Worm (Caenorhabditis elegans): ENCODE results near the gene clc-23.
A peak's percentile ranks its signal among the peaks of the same experiment; 100 is the strongest.

clc-23 gene

ce11 chrIII:1020732-1021131 is at the start of gene clc-23:
TSS of gene clc-23 (plus strand) at chrIII:1020954.
- TF ChIP-seq tab-1 (GFP tag; IDR thresholded peaks at IDR 0.05) (no peak), ztf-23 (GFP tag; IDR thresholded peaks at IDR 0.05) (no peak), ref-1 (GFP tag; conservative IDR thresholded peaks at IDR 0.05) (no peak), flt-1 (GFP tag; IDR thresholded peaks at IDR 0.05) (no peak), T22C8.4 (GFP tag; IDR thresholded peaks at IDR 0.05) (no peak), med-1 (GFP tag; optimal IDR thresholded peaks at IDR 0.05; ENCODE audit: insufficient read depth) (no peak), ztf-29 (GFP tag; IDR thresholded peaks at IDR 0.05) (no peak), klf-2 (GFP tag; conservative IDR thresholded peaks at IDR 0.05) (no peak), cog-1 (tag; optimal IDR thresholded peaks at IDR 0.05) (no peak)

ce11 chrIII:978889-979288 is 41.9 kb upstream of the clc-23 start:
- TF ChIP-seq flt-1 (GFP tag; IDR thresholded peaks at IDR 0.05), result 0 out of 2 replicates have a peak, but pooled peaks have one; percentile 15
- TF ChIP-seq cog-1 (tag; optimal IDR thresholded peaks at IDR 0.05), result no peak
- TF ChIP-seq klf-2 (GFP tag; conservative IDR thresholded peaks at IDR 0.05), result no peak

DNA sequence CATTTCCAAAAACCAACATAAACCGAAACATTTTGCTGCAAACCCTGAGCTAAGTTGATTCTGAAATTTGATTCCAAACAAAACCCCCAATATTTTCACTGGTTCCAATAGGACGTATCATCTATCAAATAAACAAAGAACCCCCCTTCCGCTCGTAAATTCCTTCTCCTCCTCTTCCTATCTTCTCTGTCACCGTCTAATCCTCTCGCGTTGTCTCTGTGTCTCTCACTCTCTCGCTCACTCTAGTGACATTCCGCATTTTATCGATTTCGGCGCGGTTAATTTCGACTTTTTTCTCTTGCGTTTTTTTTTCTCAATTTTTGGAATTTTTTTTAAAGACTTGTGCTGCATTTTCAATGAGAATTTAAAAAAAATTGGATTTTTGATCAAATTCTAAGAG is 38.8 kb upstream of the clc-23 start:
- TF ChIP-seq ztf-23 (GFP tag; IDR thresholded peaks at IDR 0.05), result no peak
- no peak for TF ChIP-seq ztf-29 (GFP tag; IDR thresholded peaks at IDR 0.05)
- TF ChIP-seq ref-1 (GFP tag; conservative IDR thresholded peaks at IDR 0.05), result no peak
- TF ChIP-seq med-1 (GFP tag; optimal IDR thresholded peaks at IDR 0.05; ENCODE audit: insufficient read depth), result no peak
- no peak for TF ChIP-seq klf-2 (GFP tag; conservative IDR thresholded peaks at IDR 0.05)
- peak; percentile 70 for TF ChIP-seq T22C8.4 (GFP tag; IDR thresholded peaks at IDR 0.05)

ce11 chrIII:982961-983360 is 37.8 kb upstream of the clc-23 start, which contains the start of gene tbc-10:
TSS of gene tbc-10 (plus strand) at chrIII:983261.
- TF ChIP-seq klf-2 (GFP tag; conservative IDR thresholded peaks at IDR 0.05), result no peak
- no peak for TF ChIP-seq med-1 (GFP tag; optimal IDR thresholded peaks at IDR 0.05; ENCODE audit: insufficient read depth)
- TF ChIP-seq ztf-23 (GFP tag; IDR thresholded peaks at IDR 0.05), result no peak
- TF ChIP-seq ztf-29 (GFP tag; IDR thresholded peaks at IDR 0.05), result no peak
- TF ChIP-seq flt-1 (GFP tag; IDR thresholded peaks at IDR 0.05), result no peak
- TF ChIP-seq cog-1 (tag; optimal IDR thresholded peaks at IDR 0.05), result no peak
- no peak for TF ChIP-seq tab-1 (GFP tag; IDR thresholded peaks at IDR 0.05)
- TF ChIP-seq ref-1 (GFP tag; conservative IDR thresholded peaks at IDR 0.05), result no peak
- TF ChIP-seq T22C8.4 (GFP tag; IDR thresholded peaks at IDR 0.05), result no peak

DNA sequence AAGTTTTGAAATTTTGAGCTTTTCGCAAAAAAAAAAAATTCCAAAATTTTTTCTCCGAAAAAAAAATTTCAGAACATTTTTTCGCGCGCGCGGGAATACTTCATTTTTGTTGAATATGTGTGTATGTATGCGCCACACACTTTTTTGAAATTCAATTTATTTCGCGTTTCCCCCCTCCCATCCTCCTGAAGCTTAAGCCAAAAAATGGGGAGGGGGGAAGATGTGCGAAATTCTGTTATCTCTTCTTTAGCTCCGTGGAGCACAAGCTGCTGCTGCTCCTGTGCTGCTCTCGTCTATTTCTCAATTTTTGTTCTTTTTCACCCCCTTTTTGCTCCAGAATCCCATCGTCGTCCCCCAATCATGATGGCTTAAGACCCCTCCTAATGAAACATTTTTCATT is 31.2 kb upstream of the clc-23 start:
- no peak for TF ChIP-seq flt-1 (GFP tag; IDR thresholded peaks at IDR 0.05)
- TF ChIP-seq cog-1 (tag; optimal IDR thresholded peaks at IDR 0.05), result no peak
- TF ChIP-seq ztf-29 (GFP tag; IDR thresholded peaks at IDR 0.05), result no peak
- TF ChIP-seq klf-2 (GFP tag; conservative IDR thresholded peaks at IDR 0.05), result no peak
- TF ChIP-seq T22C8.4 (GFP tag; IDR thresholded peaks at IDR 0.05), result no peak
- TF ChIP-seq tab-1 (GFP tag; IDR thresholded peaks at IDR 0.05), result no peak
- no peak for TF ChIP-seq ref-1 (GFP tag; conservative IDR thresholded peaks at IDR 0.05)
- TF ChIP-seq ztf-23 (GFP tag; IDR thresholded peaks at IDR 0.05), result no peak
- no peak for TF ChIP-seq med-1 (GFP tag; optimal IDR thresholded peaks at IDR 0.05; ENCODE audit: insufficient read depth)

ce11 chrIII:991581-991980 is 29.2 kb upstream of the clc-23 start, which contains the start of gene trp-2:
TSS of gene trp-2 (plus strand) at chrIII:991881.
- no peak for TF ChIP-seq klf-2 (GFP tag; conservative IDR thresholded peaks at IDR 0.05)
- TF ChIP-seq tab-1 (GFP tag; IDR thresholded peaks at IDR 0.05), result no peak
- no peak for TF ChIP-seq ztf-23 (GFP tag; IDR thresholded peaks at IDR 0.05)
- TF ChIP-seq ref-1 (GFP tag; conservative IDR thresholded peaks at IDR 0.05), result no peak
- no peak for TF ChIP-seq flt-1 (GFP tag; IDR thresholded peaks at IDR 0.05)
- no peak for TF ChIP-seq med-1 (GFP tag; optimal IDR thresholded peaks at IDR 0.05; ENCODE audit: insufficient read depth)
- no peak for TF ChIP-seq T22C8.4 (GFP tag; IDR thresholded peaks at IDR 0.05)
- no peak for TF ChIP-seq cog-1 (tag; optimal IDR thresholded peaks at IDR 0.05)
- TF ChIP-seq ztf-29 (GFP tag; IDR thresholded peaks at IDR 0.05), result no peak

ce11 chrIII:996564-996963 is 24.2 kb upstream of the clc-23 start:
- TF ChIP-seq klf-2 (GFP tag; conservative IDR thresholded peaks at IDR 0.05), result no peak
- peak; percentile 75 for TF ChIP-seq T22C8.4 (GFP tag; IDR thresholded peaks at IDR 0.05)

DNA sequence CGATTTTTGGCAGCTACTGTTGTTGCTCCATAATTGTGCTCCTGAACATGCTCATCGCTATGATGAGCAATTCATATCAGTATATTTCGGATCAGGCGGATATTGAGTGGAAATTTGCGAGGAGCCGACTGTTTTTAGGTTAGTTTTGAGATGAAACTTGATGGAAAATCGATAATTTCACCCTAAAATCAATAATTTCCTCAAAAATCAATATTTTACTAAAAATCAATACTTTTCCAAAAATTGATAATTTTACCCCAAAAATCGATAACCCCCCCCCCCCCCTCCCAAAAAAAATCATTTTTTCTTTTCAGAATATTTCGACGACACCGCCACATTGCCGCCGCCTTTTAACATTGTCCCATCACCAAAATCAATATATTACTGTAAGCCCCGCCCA is 21.9 kb upstream of the clc-23 start:
- TF ChIP-seq flt-1 (GFP tag; IDR thresholded peaks at IDR 0.05) (no peak), ztf-23 (GFP tag; IDR thresholded peaks at IDR 0.05) (no peak), T22C8.4 (GFP tag; IDR thresholded peaks at IDR 0.05) (peak; percentile 60)

- TF ChIP-seq med-1 (GFP tag; optimal IDR thresholded peaks at IDR 0.05; ENCODE audit: insufficient read depth), result no peak
- TF ChIP-seq cog-1 (tag; optimal IDR thresholded peaks at IDR 0.05), result no peak
- no peak for TF ChIP-seq ztf-23 (GFP tag; IDR thresholded peaks at IDR 0.05)
- no peak for TF ChIP-seq tab-1 (GFP tag; IDR thresholded peaks at IDR 0.05)
- TF ChIP-seq T22C8.4 (GFP tag; IDR thresholded peaks at IDR 0.05), result no peak
- TF ChIP-seq flt-1 (GFP tag; IDR thresholded peaks at IDR 0.05), result no peak
- no peak for TF ChIP-seq ztf-29 (GFP tag; IDR thresholded peaks at IDR 0.05)
- TF ChIP-seq ref-1 (GFP tag; conservative IDR thresholded peaks at IDR 0.05), result no peak
- TF ChIP-seq klf-2 (GFP tag; conservative IDR thresholded peaks at IDR 0.05), result no peak
Measured at ce11 chrIII:1001297-1001696, 19.5 kb upstream of the clc-23 start, which contains the start of gene R06B10.7. TSS of gene R06B10.7 (minus strand) at chrIII:1001397.

DNA sequence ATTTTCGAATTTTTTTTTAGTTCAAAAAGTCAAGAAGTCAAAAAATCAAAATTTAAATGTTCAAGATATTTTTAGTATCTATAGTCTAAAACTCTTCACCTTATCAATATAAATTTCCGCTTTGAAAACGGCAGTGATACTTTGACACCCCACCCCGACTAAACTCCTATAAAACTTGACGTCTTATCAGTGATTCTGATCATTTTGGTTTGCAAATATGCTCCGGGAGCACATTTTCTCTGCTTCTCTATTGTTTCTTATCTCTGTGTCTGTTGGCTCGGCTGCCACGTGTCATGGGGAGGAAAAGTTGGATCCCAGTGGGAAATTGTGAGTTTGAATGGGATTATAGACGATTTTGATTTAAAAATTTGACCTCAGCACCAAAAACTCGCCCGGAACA is 18.2 kb upstream of the clc-23 start, which contains the start of gene clec-150:
Gene clec-150 (plus strand): TSS at position 198 of the 400 bp plus-strand sequence.
- TF ChIP-seq klf-2 (GFP tag; conservative IDR thresholded peaks at IDR 0.05) (no peak), tab-1 (GFP tag; IDR thresholded peaks at IDR 0.05) (no peak), cog-1 (tag; optimal IDR thresholded peaks at IDR 0.05) (no peak), med-1 (GFP tag; optimal IDR thresholded peaks at IDR 0.05; ENCODE audit: insufficient read depth) (no peak), flt-1 (GFP tag; IDR thresholded peaks at IDR 0.05) (no peak), ztf-23 (GFP tag; IDR thresholded peaks at IDR 0.05) (no peak), T22C8.4 (GFP tag; IDR thresholded peaks at IDR 0.05) (no peak), ztf-29 (GFP tag; IDR thresholded peaks at IDR 0.05) (no peak), ref-1 (GFP tag; conservative IDR thresholded peaks at IDR 0.05) (no peak)

Data from whole organism, midembryonic.